Worm (Caenorhabditis elegans) whole organism, early embryonic: ENCODE data around the gene aptf-3.

ENCODE experiments used
- ama-1 ChIP-seq: fragments of 150-350 bp; optimal IDR thresholded peaks from 2 replicates; lab custom pipeline; 2014
- ceh-13 ChIP-seq: fragments of 200-800 bp; sonication (Bioruptor generic); optimal IDR thresholded peaks from 2 replicates; lab custom pipeline; 2018; ENCODE audit warnings: mild to moderate bottlenecking, missing genetic modification characterization, missing compliant biosample characterization
- hmbx-1 ChIP-seq: sonication (generic microtip); optimal IDR thresholded peaks from 2 replicates; lab custom pipeline; 2016; ENCODE audit warnings: mild to moderate bottlenecking, missing genetic modification characterization, missing compliant biosample characterization
- hnd-1 ChIP-seq: sonication (generic microtip); optimal IDR thresholded peaks from 2 replicates; lab custom pipeline; 2016; ENCODE audit warnings: missing genetic modification characterization, missing compliant biosample characterization
- scrt-1 ChIP-seq: fragments of 200-800 bp; sonication (Bioruptor generic); IDR thresholded peaks from 2 replicates; pipeline ENCODE4 v1.3.6; 2022; ENCODE audit warnings: missing genetic modification characterization, missing compliant biosample characterization
- sea-1 ChIP-seq: fragments of 200-800 bp; sonication (Bioruptor generic); conservative IDR thresholded peaks from 2 replicates; pipeline ENCODE4 v1.3.6; 2022; ENCODE audit warnings: missing genetic modification characterization, missing compliant biosample characterization

- TF ChIP-seq ama-1 (lab: Kevin White, UChicago): no peak
- no peak for TF ChIP-seq scrt-1
- no peak for TF ChIP-seq hmbx-1 (tag; lab: Kevin White, UChicago)
- TF ChIP-seq hnd-1 (tag; lab: Kevin White, UChicago): no peak
- TF ChIP-seq ceh-13: no peak
- TF ChIP-seq sea-1 (GFP tag; lab: Robert Waterston, UW): no peak
Measured at ce11 chrII:8569038-8569977, 24.7 kb upstream of the aptf-3 start, which contains the start of the genes col-38 and rpl-5.
